Fruit fly (Drosophila melanogaster) whole organism: ENCODE results near the gene bnb.

ENCODE experiments used
- Dll ChIP-seq: fragments of >200 bp; optimal IDR thresholded peaks from 2 replicates; lab custom pipeline; 2017
- EcR ChIP-seq, 2 experiments: fragments of >200 bp; optimal IDR thresholded peaks; 2 replicates each; lab custom pipeline; 2017; ENCODE audit warnings: missing biosample characterization in 2 of 2, missing genetic modification characterization in 2 of 2, missing genetic modification reagents in 2 of 2
- usp ChIP-seq: fragments of >200 bp; optimal IDR thresholded peaks from 2 replicates; lab custom pipeline; 2017; ENCODE audit warnings: missing biosample characterization, missing genetic modification characterization, mixed read lengths

dm6 chrX:18779662-18780061, 17.8 kb downstream of the bnb start:
- TF ChIP-seq usp (GFP tag; lab: Kevin White, UChicago) (no peak), Dll (lab: Kevin White, UChicago) (no peak), EcR (GFP tag; optimal IDR thresholded peaks at IDR 0.05; lab: Kevin White, UChicago) (no peak)
